Fruit fly (Drosophila melanogaster) whole organism, embryonic: ENCODE data around the gene CG4291.

ENCODE experiments used
- Asciz ChIP-seq: fragments of 200-800 bp; sonication (Bioruptor generic); optimal IDR thresholded peaks from 2 replicates; lab custom pipeline; 2017; ENCODE audit warnings: missing biosample characterization, mild to moderate bottlenecking, missing genetic modification characterization, missing genetic modification reagents
- Bgb ChIP-seq: fragments of 200-800 bp; sonication (Bioruptor generic); IDR thresholded peaks from 2 replicates; pipeline ENCODE4 v1.3.6; 2022; ENCODE audit warnings: missing biosample characterization, missing genetic modification characterization; ENCODE audit not compliant: partially characterized antibody
- CG1024 ChIP-seq: fragments of 200-800 bp; sonication (Bioruptor generic); IDR thresholded peaks from 2 replicates; pipeline ENCODE4 v1.3.6; 2022; ENCODE audit warnings: missing biosample characterization, missing genetic modification characterization
- CG11085 ChIP-seq: fragments of 200-800 bp; sonication (Bioruptor generic); IDR thresholded peaks from 2 replicates; pipeline ENCODE4 v1.3.6; 2022; ENCODE audit warnings: missing biosample characterization, missing genetic modification characterization
- CG11560 ChIP-seq: fragments of 200-800 bp; sonication (Bioruptor generic); IDR thresholded peaks from 3 replicates; pipeline ENCODE4 v1.3.6; 2022; ENCODE audit warnings: missing biosample characterization, missing genetic modification characterization
- CG12236 ChIP-seq: fragments of 200-800 bp; sonication (Bioruptor generic); optimal IDR thresholded peaks from 2 replicates; lab custom pipeline; 2016; ENCODE audit warnings: missing biosample characterization, missing genetic modification characterization
- CG13624 ChIP-seq: fragments of 200-800 bp; sonication (Bioruptor generic); optimal IDR thresholded peaks from 2 replicates; lab custom pipeline; 2016; ENCODE audit warnings: missing biosample characterization, missing genetic modification characterization
- CG13894 ChIP-seq: fragments of 200-800 bp; sonication (Bioruptor generic); optimal IDR thresholded peaks from 3 replicates; lab custom pipeline; 2018; ENCODE audit warnings: missing biosample characterization, mild to moderate bottlenecking, missing genetic modification characterization, moderate library complexity
- CG14441 ChIP-seq: fragments of 200-800 bp; sonication (Bioruptor generic); IDR thresholded peaks from 2 replicates; pipeline ENCODE4 v1.3.6; 2022; ENCODE audit warnings: missing biosample characterization, missing genetic modification characterization
- CG15514 ChIP-seq: fragments of 200-800 bp; sonication (Bioruptor generic); optimal IDR thresholded peaks from 3 replicates; lab custom pipeline; 2017; ENCODE audit warnings: missing biosample characterization, missing genetic modification characterization, mild to moderate bottlenecking, moderate library complexity, missing genetic modification reagents
- CG16815 ChIP-seq: fragments of 200-800 bp; sonication (Bioruptor generic); optimal IDR thresholded peaks from 3 replicates; lab custom pipeline; 2017; ENCODE audit warnings: missing biosample characterization, mild to moderate bottlenecking, missing genetic modification characterization
- CG2116 ChIP-seq: fragments of 200-800 bp; sonication (Bioruptor generic); optimal IDR thresholded peaks from 3 replicates; lab custom pipeline; 2018; ENCODE audit warnings: missing biosample characterization, mild to moderate bottlenecking, missing genetic modification characterization
- CG31388 ChIP-seq: fragments of 200-800 bp; sonication (Bioruptor generic); optimal IDR thresholded peaks from 2 replicates; lab custom pipeline; 2016; ENCODE audit warnings: missing biosample characterization, missing genetic modification characterization
- CG32767 ChIP-seq: fragments of 200-800 bp; sonication (Bioruptor generic); IDR thresholded peaks from 2 replicates; pipeline ENCODE4 v1.3.6; 2022; ENCODE audit warnings: missing biosample characterization, missing genetic modification characterization
- CG3847 ChIP-seq: fragments of 200-800 bp; sonication (Bioruptor generic); IDR thresholded peaks from 2 replicates; pipeline ENCODE4 v1.3.6; 2022; ENCODE audit warnings: missing biosample characterization, missing genetic modification characterization
- CG8089 ChIP-seq: fragments of 200-800 bp; sonication (Bioruptor generic); optimal IDR thresholded peaks from 3 replicates; lab custom pipeline; 2016; ENCODE audit warnings: missing biosample characterization, missing genetic modification characterization
- D19A ChIP-seq: fragments of 200-800 bp; optimal IDR thresholded peaks from 3 replicates; lab custom pipeline; 2019; ENCODE audit warnings: missing biosample characterization, mild to moderate bottlenecking, missing genetic modification characterization, moderate library complexity
- Ets65A ChIP-seq: fragments of 200-800 bp; sonication (Bioruptor generic); peaks from one replicate; lab custom pipeline; 2016; ENCODE audit warnings: missing biosample characterization, missing genetic modification characterization
- GATAe ChIP-seq: fragments of 200-800 bp; sonication (Bioruptor generic); conservative IDR thresholded peaks from 2 replicates; pipeline ENCODE4 v1.3.6; 2022; ENCODE audit warnings: missing biosample characterization, missing genetic modification characterization
- Hmr ChIP-seq: fragments of 200-800 bp; sonication (Bioruptor generic); optimal IDR thresholded peaks from 3 replicates; lab custom pipeline; 2017; ENCODE audit warnings: mild to moderate bottlenecking, missing biosample characterization, missing genetic modification reagents, missing genetic modification characterization
- Hr3 ChIP-seq: fragments of 200-800 bp; sonication (Bioruptor generic); optimal IDR thresholded peaks from 3 replicates; lab custom pipeline; 2016; ENCODE audit warnings: missing biosample characterization, missing genetic modification characterization
- Med ChIP-seq: fragments of 200-800 bp; sonication (Bioruptor generic); peaks from one replicate; lab custom pipeline; 2016; ENCODE audit warnings: missing biosample characterization, missing genetic modification characterization, mild to moderate bottlenecking, inconsistent platforms, moderate library complexity
- Mes4 ChIP-seq: fragments of 200-800 bp; sonication (Bioruptor generic); optimal IDR thresholded peaks from 2 replicates; lab custom pipeline; 2016; ENCODE audit warnings: missing biosample characterization, missing genetic modification characterization
- NK7.1 ChIP-seq: fragments of 200-800 bp; sonication (Bioruptor generic); optimal IDR thresholded peaks from 3 replicates; lab custom pipeline; 2016; ENCODE audit warnings: missing biosample characterization, missing genetic modification characterization
- NfI ChIP-seq: fragments of 200-800 bp; sonication (Bioruptor generic); optimal IDR thresholded peaks from 3 replicates; lab custom pipeline; 2018; ENCODE audit warnings: missing biosample characterization, mild to moderate bottlenecking, missing genetic modification characterization, moderate library complexity
- Ravus ChIP-seq: fragments of 200-800 bp; sonication (Bioruptor generic); IDR thresholded peaks from 2 replicates; pipeline ENCODE4 v1.3.6; 2022; ENCODE audit warnings: missing biosample characterization, missing genetic modification characterization
- amos ChIP-seq: fragments of 200-800 bp; sonication (Bioruptor generic); IDR thresholded peaks from 2 replicates; pipeline ENCODE4 v1.3.6; 2022; ENCODE audit warnings: missing biosample characterization, missing genetic modification characterization; ENCODE audit not compliant: partially characterized antibody
- ara ChIP-seq: fragments of 200-800 bp; sonication (Bioruptor generic); IDR thresholded peaks from 2 replicates; pipeline ENCODE4 v1.3.6; 2022; ENCODE audit warnings: missing biosample characterization, missing genetic modification characterization
- ase ChIP-seq: fragments of 200-800 bp; sonication (Bioruptor generic); IDR thresholded peaks from 3 replicates; pipeline ENCODE4 v1.3.6; 2022; ENCODE audit warnings: missing biosample characterization, missing genetic modification characterization
- crc ChIP-seq: fragments of 200-800 bp; sonication (Bioruptor generic); optimal IDR thresholded peaks from 2 replicates; lab custom pipeline; 2016; ENCODE audit warnings: missing biosample characterization, missing genetic modification characterization
- eve ChIP-seq, 2 experiments: fragments of >200 bp; optimal IDR thresholded peaks; 2 replicates each; lab custom pipeline; 2017; ENCODE audit warnings: missing biosample characterization in 2 of 2, missing genetic modification characterization in 2 of 2
- fu2 ChIP-seq: fragments of 200-800 bp; sonication (Bioruptor generic); optimal IDR thresholded peaks from 2 replicates; lab custom pipeline; 2016; ENCODE audit warnings: missing biosample characterization, missing genetic modification characterization
- ham ChIP-seq: fragments of 200-800 bp; sonication (Bioruptor generic); IDR thresholded peaks from 2 replicates; pipeline ENCODE4 v1.3.6; 2022; ENCODE audit warnings: missing biosample characterization, missing genetic modification characterization
- insv ChIP-seq, 2 experiments: fragments of 200-800 bp; sonication (Bioruptor generic); optimal IDR thresholded peaks; 3 replicates each; lab custom pipeline; 2016 to 2018; ENCODE audit warnings: missing biosample characterization in 2 of 2, missing genetic modification characterization in 2 of 2
- lab ChIP-seq: fragments of 200-800 bp; sonication (Bioruptor generic); optimal IDR thresholded peaks from 3 replicates; lab custom pipeline; 2017; ENCODE audit warnings: missing biosample characterization, missing genetic modification characterization, mild to moderate bottlenecking, moderate library complexity, missing genetic modification reagents
- maf-S ChIP-seq: fragments of 200-800 bp; sonication (Bioruptor generic); optimal IDR thresholded peaks from 2 replicates; lab custom pipeline; 2016; ENCODE audit warnings: missing biosample characterization, missing genetic modification characterization
- sim ChIP-seq: fragments of 200-800 bp; sonication (Bioruptor generic); IDR thresholded peaks from 2 replicates; pipeline ENCODE4 v1.3.6; 2022; ENCODE audit warnings: missing biosample characterization, missing genetic modification characterization
- sisA ChIP-seq: fragments of 200-800 bp; sonication (Bioruptor generic); IDR thresholded peaks from 2 replicates; pipeline ENCODE4 v1.3.6; 2022; ENCODE audit warnings: missing biosample characterization, missing genetic modification characterization
- so ChIP-seq: fragments of 200-800 bp; sonication (Bioruptor generic); IDR thresholded peaks from 3 replicates; pipeline ENCODE4 v1.3.6; 2022; ENCODE audit warnings: missing biosample characterization, missing genetic modification characterization
- ssp ChIP-seq: fragments of 200-800 bp; sonication (Bioruptor generic); IDR thresholded peaks from 2 replicates; pipeline ENCODE4 v1.3.6; 2022; ENCODE audit warnings: missing biosample characterization, missing genetic modification characterization
- sug ChIP-seq: fragments of 200-800 bp; optimal IDR thresholded peaks from 2 replicates; lab custom pipeline; 2019; ENCODE audit warnings: missing biosample characterization, mild to moderate bottlenecking, missing genetic modification characterization, moderate library complexity
- tll ChIP-seq, 2 experiments: fragments of 200-800 bp in 1 of 2; fragments of >200 bp in 1 of 2; sonication (Bioruptor generic) in 1 of 2; optimal IDR thresholded peaks; 2 replicates each; lab custom pipeline; 2017 to 2019; ENCODE audit warnings: missing biosample characterization in 2 of 2, missing genetic modification characterization in 2 of 2, mild to moderate bottlenecking in 1 of 2, moderate library complexity in 1 of 2
- toy ChIP-seq: fragments of 200-800 bp; sonication (Bioruptor generic); IDR thresholded peaks from 2 replicates; pipeline ENCODE4 v1.3.6; 2022; ENCODE audit warnings: missing biosample characterization, missing genetic modification characterization
- vfl ChIP-seq: fragments of 200-800 bp; sonication (Bioruptor generic); optimal IDR thresholded peaks from 2 replicates; lab custom pipeline; 2016; ENCODE audit warnings: missing biosample characterization, missing genetic modification characterization
- zen2 ChIP-seq: fragments of 200-800 bp; sonication (Bioruptor generic); IDR thresholded peaks from 3 replicates; pipeline ENCODE4 v1.3.6; 2022; ENCODE audit warnings: missing biosample characterization, missing genetic modification characterization; ENCODE audit not compliant: partially characterized antibody

The CG4291 gene

dm6 chr2L:821242-821985, 31.1 kb downstream of the CG4291 start, which contains the start of gene CG3662 (continued):
- TF ChIP-seq Ets65A (no peak), fu2 (GFP tag; lab: Kevin White, UChicago) (no peak), ham (GFP tag; lab: Robert Waterston, UW) (no peak), Hr3 (GFP tag; lab: Kevin White, UChicago) (no peak), amos (GFP tag; lab: Robert Waterston, UW) (peak; percentile 46; the same call in 1 of the 2 replicates), Bgb (GFP tag; lab: Robert Waterston, UW) (peak; percentile 18; the same call in 1 of the 2 replicates), Asciz (GFP tag; lab: Kevin White, UChicago) (no peak), CG1024 (GFP tag; lab: Robert Waterston, UW) (no peak), eve (GFP tag; optimal IDR thresholded peaks at IDR 0.05; lab: Kevin White, UChicago) (no peak), tll (GFP tag; optimal IDR thresholded peaks at IDR 0.05; lab: Kevin White, UChicago) (no peak), Mes4 (no peak), D19A (tag; lab: Kevin White, UChicago) (no peak), ase (GFP tag; lab: Robert Waterston, UW) (no peak), lab (GFP tag; lab: Kevin White, UChicago) (no peak), CG14441 (no peak), CG11085 (GFP tag; lab: Robert Waterston, UW) (no peak), CG8089 (GFP tag; lab: Kevin White, UChicago) (no peak), Hmr (peak; percentile 47), sisA (GFP tag; lab: Robert Waterston, UW) (no peak), zen2 (GFP tag; lab: Robert Waterston, UW) (no peak), sim (GFP tag; lab: Robert Waterston, UW) (no peak), vfl (GFP tag; lab: Kevin White, UChicago) (no peak), so (0 out of 3 replicates have a peak, but pooled peaks have one; percentile 29), CG32767 (GFP tag; lab: Robert Waterston, UW) (0 out of 2 replicates have a peak, but pooled peaks have one; percentile 32), sug (peak; percentile 36), CG11560 (tag; lab: Robert Waterston, UW) (no peak), CG13894 (tag; lab: Kevin White, UChicago) (peak; percentile 40), CG13624 (GFP tag; lab: Kevin White, UChicago) (peak; percentile 97), toy (GFP tag; lab: Robert Waterston, UW) (no peak), crc (no peak), CG16815 (no peak), CG15514 (GFP tag; lab: Kevin White, UChicago) (peak; percentile 87), CG2116 (GFP tag; lab: Kevin White, UChicago) (peak; percentile 65), GATAe (GFP tag; lab: Robert Waterston, UW) (no peak), NfI (GFP tag; lab: Kevin White, UChicago) (peak; percentile 8), Ravus (GFP tag; lab: Robert Waterston, UW) (no peak), NK7.1 (GFP tag; lab: Kevin White, UChicago) (no peak), ara (GFP tag; lab: Robert Waterston, UW) (no peak), insv (GFP tag; optimal IDR thresholded peaks at IDR 0.05; lab: Kevin White, UChicago) (no peak), maf-S (GFP tag; lab: Kevin White, UChicago) (no peak), Med (peak; percentile 88), CG3847 (GFP tag; lab: Robert Waterston, UW) (peak; percentile 72), CG31388 (no peak), CG12236 (GFP tag; lab: Kevin White, UChicago) (no peak), ssp (GFP tag; lab: Robert Waterston, UW) (0 out of 2 replicates have a peak, but pooled peaks have one; percentile 9)
